Worm (Caenorhabditis elegans): ENCODE measurements around the gene ugt-50.

ce11 chrX:12730075-12730474 is 38.7 kb downstream of the ugt-50 start:
- TF ChIP-seq W03F9.2 (tag; optimal IDR thresholded peaks at IDR 0.05) = no peak
- TF ChIP-seq him-1 (tag; optimal IDR thresholded peaks at IDR 0.05) = no peak
